Worm (Caenorhabditis elegans) whole organism, young adult: ENCODE measurements around the gene sre-52.

Experiments
- C06A6.2 ChIP-seq: fragments of 200-800 bp; sonication (Bioruptor generic); conservative IDR thresholded peaks from 2 replicates; pipeline ENCODE4 v1.3.6; 2022; ENCODE audit warnings: missing genetic modification characterization, missing compliant biosample characterization
- ama-1 ChIP-seq, 3 experiments: fragments of 150-350 bp in 1 of 3; sonication (generic microtip) in 2 of 3; optimal IDR thresholded peaks; 2 replicates each; lab custom pipeline; 2014 to 2018; ENCODE audit warnings: missing biosample characterization in 2 of 3, missing genetic modification characterization in 2 of 3, missing genetic modification reagents in 2 of 3
- ceh-91 ChIP-seq: fragments of 200-800 bp; sonication (Bioruptor generic); IDR thresholded peaks from 2 replicates; pipeline ENCODE4 v1.3.6; 2022; ENCODE audit warnings: missing genetic modification reagents, missing genetic modification characterization, missing compliant biosample characterization
- gei-17 ChIP-seq: fragments of 200-800 bp; sonication (Bioruptor generic); optimal IDR thresholded peaks from 2 replicates; lab custom pipeline; 2018; ENCODE audit warnings: mild to moderate bottlenecking, missing genetic modification characterization, missing compliant biosample characterization
- madf-10 ChIP-seq: sonication (generic microtip); optimal IDR thresholded peaks from 2 replicates; lab custom pipeline; 2016; ENCODE audit warnings: mild to moderate bottlenecking, missing genetic modification characterization, missing compliant biosample characterization
- sea-2 ChIP-seq: fragments of 200-800 bp; sonication (Bioruptor generic); IDR thresholded peaks from 2 replicates; pipeline ENCODE4 v1.3.6; 2022; ENCODE audit warnings: missing genetic modification characterization, missing compliant biosample characterization
- unc-62 ChIP-seq: fragments of 150-350 bp; optimal IDR thresholded peaks from 2 replicates; lab custom pipeline; 2014; ENCODE audit warnings: missing biosample characterization, missing genetic modification reagents, missing genetic modification characterization
- ztf-3 ChIP-seq: fragments of 200-800 bp; sonication (Bioruptor generic); optimal IDR thresholded peaks from 2 replicates; lab custom pipeline; 2018; ENCODE audit warnings: mild to moderate bottlenecking, missing genetic modification characterization, missing compliant biosample characterization

DNA sequence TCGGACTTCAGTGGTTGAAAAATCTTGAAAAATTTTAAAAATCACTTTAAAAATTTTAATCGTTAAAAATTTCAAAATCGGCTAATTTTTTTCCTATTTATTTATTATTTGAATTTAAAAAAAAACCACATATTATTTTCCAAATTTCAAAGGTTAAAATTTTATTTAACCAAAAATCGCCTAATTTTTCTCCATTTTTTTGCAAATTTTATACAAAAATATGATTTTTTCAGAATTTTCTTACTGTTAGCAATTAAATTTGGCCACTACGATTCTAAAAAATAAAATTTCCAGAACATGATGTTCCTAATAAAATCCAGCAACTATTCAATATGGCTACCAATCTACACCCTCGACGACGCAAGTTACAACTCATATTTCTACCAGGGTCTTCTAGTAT is 2.9 kb upstream of the sre-52 start, which contains the start of gene sre-54:
- TF ChIP-seq ceh-91 (GFP tag; lab: Robert Waterston, UW), result no peak
- no peak for TF ChIP-seq C06A6.2 (GFP tag; lab: Robert Waterston, UW)
- TF ChIP-seq madf-10 (tag; lab: Kevin White, UChicago), result no peak
- TF ChIP-seq unc-62 (GFP tag; lab: Kevin White, UChicago), result no peak
- TF ChIP-seq ama-1 (optimal IDR thresholded peaks at IDR 0.05; lab: Kevin White, UChicago), result no peak
- TF ChIP-seq ama-1 (GFP tag; optimal IDR thresholded peaks at IDR 0.05; lab: Kevin White, UChicago), result no peak
- TF ChIP-seq sea-2 (GFP tag; lab: Robert Waterston, UW), result no peak
- TF ChIP-seq ztf-3, result no peak
- no peak for TF ChIP-seq gei-17 (GFP tag; lab: Kevin White, UChicago)
